Worm (Caenorhabditis elegans): Measurements from ENCODE around the gene ZK809.9.

DNA sequence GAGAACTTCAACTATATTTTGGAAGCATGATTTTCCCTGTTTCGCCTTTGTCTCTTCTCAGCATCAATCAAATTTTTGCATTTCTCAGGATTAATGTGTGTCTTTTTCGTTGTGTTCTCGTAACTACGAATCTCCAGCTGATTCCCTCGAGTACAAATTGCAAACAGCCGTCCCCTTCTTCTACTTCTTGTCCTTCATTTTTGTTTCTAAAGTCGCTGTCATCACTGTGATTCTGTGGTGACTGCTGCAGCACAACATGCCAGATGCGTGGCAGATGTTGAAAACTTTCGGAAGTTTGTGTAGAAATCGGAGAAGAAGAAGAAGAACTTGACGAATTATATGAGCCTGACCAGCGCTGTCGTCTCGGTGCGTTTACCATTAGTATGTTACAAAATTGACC, 48.2 kb downstream of the ZK809.9 start:
- TF ChIP-seq ceh-36 (tag; optimal IDR thresholded peaks at IDR 0.05), result no peak
- no peak for TF ChIP-seq hnd-1 (tag; optimal IDR thresholded peaks at IDR 0.05)
- no peak for TF ChIP-seq pes-1 (GFP tag; IDR thresholded peaks at IDR 0.05)
- TF ChIP-seq flt-1 (GFP tag; IDR thresholded peaks at IDR 0.05), result no peak
- no peak for TF ChIP-seq ama-1 (optimal IDR thresholded peaks at IDR 0.05)
- no peak for TF ChIP-seq hmg-4 (GFP tag; optimal IDR thresholded peaks at IDR 0.05)
- TF ChIP-seq tbx-11 (GFP tag; IDR thresholded peaks at IDR 0.05), result no peak
